Fruit fly (Drosophila melanogaster): Measurements from ENCODE around the gene Lst8.

Gene Lst8

DNA sequence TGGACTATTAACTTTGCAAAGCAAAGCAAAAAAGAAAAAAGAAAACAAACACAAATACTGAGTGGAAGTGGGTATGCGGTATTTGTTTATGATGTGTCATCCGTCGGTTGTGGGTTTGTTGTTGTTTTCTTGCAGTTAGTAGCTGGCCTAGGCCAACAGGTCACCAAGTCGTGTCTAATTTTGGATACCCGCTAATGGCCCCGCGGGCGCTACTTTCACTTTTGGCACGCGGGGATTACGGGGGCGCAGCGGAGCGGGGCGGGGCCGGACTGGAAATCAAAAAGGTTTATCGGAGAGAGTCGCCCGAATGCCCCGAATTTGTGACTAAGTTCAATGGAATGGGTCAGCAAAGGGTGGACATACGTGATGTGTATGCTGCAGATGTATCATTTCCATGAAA, 41.3 kb upstream of the Lst8 start:
- TF ChIP-seq tj (GFP tag; optimal IDR thresholded peaks at IDR 0.05) = no peak
- TF ChIP-seq CG11617 (GFP tag; optimal IDR thresholded peaks at IDR 0.05) = no peak
- TF ChIP-seq CG5204 (GFP tag; optimal IDR thresholded peaks at IDR 0.05) = no peak
- no peak for TF ChIP-seq bab1 (GFP tag; optimal IDR thresholded peaks at IDR 0.05)

DNA sequence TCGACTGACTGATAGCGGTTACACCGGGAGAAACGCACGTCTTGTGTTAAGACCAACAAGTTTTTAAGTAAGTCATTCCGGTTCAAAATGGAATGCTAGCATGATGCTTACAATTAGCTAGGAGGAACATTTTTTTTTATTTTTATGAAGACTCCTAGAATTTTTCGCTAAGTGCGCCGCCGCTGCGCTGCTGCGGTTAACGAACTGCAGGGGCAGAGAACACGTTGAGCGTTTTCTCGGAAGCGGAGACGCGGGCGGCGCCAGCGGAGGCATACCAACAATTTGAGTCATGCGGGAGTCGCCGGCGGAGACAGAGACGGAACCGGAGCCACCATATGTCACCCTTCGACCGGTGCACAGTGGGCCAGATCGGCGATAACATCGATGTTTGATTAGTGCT, 40.3 kb upstream of the Lst8 start:
- TF ChIP-seq pad (GFP tag; optimal IDR thresholded peaks at IDR 0.05) (peak; percentile 94), kay (GFP tag; ENCODE audit: borderline replicate concordance) (peak; percentile 99), CG5204 (GFP tag; optimal IDR thresholded peaks at IDR 0.05) (peak; percentile 95), ovo (GFP tag; optimal IDR thresholded peaks at IDR 0.05) (peak; percentile 88), CG33017 (tag; optimal IDR thresholded peaks at IDR 0.05) (peak; percentile 95), Clk (GFP tag; optimal IDR thresholded peaks at IDR 0.05) (peak; percentile 95), CG7045 (GFP tag; optimal IDR thresholded peaks at IDR 0.05) (peak; percentile 97), CG14711 (tag; optimal IDR thresholded peaks at IDR 0.05) (peak; percentile 94), tj (GFP tag; optimal IDR thresholded peaks at IDR 0.05) (peak; percentile 94), Crg-1 (GFP tag; optimal IDR thresholded peaks at IDR 0.05) (peak; percentile 96), CG1620 (GFP tag; optimal IDR thresholded peaks at IDR 0.05) (peak; percentile 99), CG7101 (tag; optimal IDR thresholded peaks at IDR 0.05) (peak; percentile 99), Hr96 (GFP tag; optimal IDR thresholded peaks at IDR 0.05) (peak; percentile 99), cic (GFP tag; optimal IDR thresholded peaks at IDR 0.05) (peak; percentile 88), bab1 (GFP tag; optimal IDR thresholded peaks at IDR 0.05) (peak; percentile 99), Mnt (GFP tag; optimal IDR thresholded peaks at IDR 0.05) (peak; percentile 96), cnc (optimal IDR thresholded peaks at IDR 0.05) (no peak), CG11617 (GFP tag; optimal IDR thresholded peaks at IDR 0.05) (peak; percentile 98), toe (GFP tag; optimal IDR thresholded peaks at IDR 0.05) (peak; percentile 95), CG12768 (GFP tag; optimal IDR thresholded peaks at IDR 0.05) (peak; percentile 98)

DNA sequence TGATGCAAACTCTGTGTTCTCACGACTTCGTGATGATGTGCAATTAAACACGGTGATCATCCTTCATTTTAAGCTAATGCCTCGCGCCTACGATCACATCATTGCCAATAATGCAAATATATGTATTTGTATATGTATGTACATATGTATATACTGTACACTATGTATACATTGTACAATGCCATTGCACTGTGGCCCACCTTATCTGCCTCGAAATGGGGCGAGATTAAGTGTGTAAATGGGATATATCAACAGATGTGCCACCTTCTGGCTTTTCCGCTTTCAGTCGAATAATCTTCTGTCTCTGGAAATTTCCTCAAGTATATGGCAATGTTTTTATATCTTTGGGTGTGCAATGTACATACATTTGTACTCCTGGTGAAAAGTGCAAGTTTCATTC, 39.1 kb upstream of the Lst8 start:
- TF ChIP-seq kay (GFP tag; ENCODE audit: borderline replicate concordance) (peak; percentile 41), toe (GFP tag; optimal IDR thresholded peaks at IDR 0.05) (no peak), pad (GFP tag; optimal IDR thresholded peaks at IDR 0.05) (peak; percentile 0)

DNA sequence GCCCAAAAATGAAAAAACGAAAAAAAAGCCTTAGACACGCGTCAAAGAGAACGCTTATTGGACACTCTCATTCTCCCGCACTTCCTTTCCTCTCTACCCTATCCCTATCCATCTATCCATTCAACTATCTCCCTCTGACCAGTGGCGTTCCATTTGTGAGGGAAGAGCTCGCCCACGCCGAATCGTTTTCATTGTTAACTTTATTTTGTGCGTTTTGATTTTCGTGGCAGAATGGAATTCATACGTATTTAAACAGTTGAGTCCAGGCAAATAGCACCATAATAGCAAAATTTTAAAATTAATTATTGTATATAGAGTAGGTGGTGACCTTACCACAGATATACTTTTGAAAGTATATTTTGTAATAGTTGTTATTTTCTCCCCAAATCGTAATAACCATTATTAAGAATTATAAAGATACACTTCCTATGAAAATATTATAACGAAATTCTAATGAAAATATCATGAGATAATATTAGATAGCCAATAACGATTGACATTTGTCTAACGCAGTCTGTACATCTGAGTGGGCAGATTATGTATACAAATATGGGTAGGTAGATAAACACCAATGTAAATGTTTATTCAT, 35.5 kb upstream of the Lst8 start:
- TF ChIP-seq Clk (GFP tag; optimal IDR thresholded peaks at IDR 0.05) = no peak
- no peak for TF ChIP-seq bab1 (GFP tag; optimal IDR thresholded peaks at IDR 0.05)
- peak; percentile 27 for TF ChIP-seq CG14711 (tag; optimal IDR thresholded peaks at IDR 0.05)
- TF ChIP-seq CG7101 (tag; optimal IDR thresholded peaks at IDR 0.05) = peak; percentile 64
- no peak for TF ChIP-seq tj (GFP tag; optimal IDR thresholded peaks at IDR 0.05)
- TF ChIP-seq CG33017 (tag; optimal IDR thresholded peaks at IDR 0.05) = no peak

DNA sequence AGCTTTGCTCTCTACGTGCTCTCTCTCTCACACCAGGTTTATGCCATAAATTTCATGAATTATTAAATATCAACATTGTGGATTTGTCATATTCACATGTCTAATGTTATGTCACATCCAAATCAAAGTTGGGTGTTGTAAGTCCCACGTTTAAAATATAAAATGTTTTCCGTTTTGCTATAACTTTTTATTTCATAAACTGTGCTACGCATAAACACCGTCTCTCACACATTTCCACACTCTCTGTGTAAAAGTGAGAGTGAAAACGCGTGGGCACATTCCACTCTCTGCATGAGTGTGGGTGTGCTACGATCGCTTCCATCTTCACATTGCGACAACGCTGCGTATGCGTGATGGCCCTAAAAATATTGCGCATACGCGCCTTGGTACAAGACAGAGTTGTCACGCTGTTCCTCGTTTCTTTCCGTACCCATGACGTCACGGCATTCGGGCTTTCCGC, 35.0 kb upstream of the Lst8 start:
- TF ChIP-seq Mnt (GFP tag; optimal IDR thresholded peaks at IDR 0.05) = peak; percentile 93
- peak; percentile 98 for TF ChIP-seq kay (GFP tag; ENCODE audit: borderline replicate concordance)
- peak; percentile 92 for TF ChIP-seq tj (GFP tag; optimal IDR thresholded peaks at IDR 0.05)
- peak; percentile 99 for TF ChIP-seq CG33017 (tag; optimal IDR thresholded peaks at IDR 0.05)
- TF ChIP-seq CG12768 (GFP tag; optimal IDR thresholded peaks at IDR 0.05) = peak; percentile 97
- peak; percentile 96 for TF ChIP-seq CG5204 (GFP tag; optimal IDR thresholded peaks at IDR 0.05)
- peak; percentile 95 for TF ChIP-seq CG1620 (GFP tag; optimal IDR thresholded peaks at IDR 0.05)
- TF ChIP-seq ovo (GFP tag; optimal IDR thresholded peaks at IDR 0.05) = peak; percentile 88
- peak; percentile 94 for TF ChIP-seq Crg-1 (GFP tag; optimal IDR thresholded peaks at IDR 0.05)
- TF ChIP-seq Clk (GFP tag; optimal IDR thresholded peaks at IDR 0.05) = peak; percentile 86
- TF ChIP-seq CG14711 (tag; optimal IDR thresholded peaks at IDR 0.05) = peak; percentile 97
- TF ChIP-seq toe (GFP tag; optimal IDR thresholded peaks at IDR 0.05) = peak; percentile 92
- TF ChIP-seq CG11617 (GFP tag; optimal IDR thresholded peaks at IDR 0.05) = peak; percentile 99
- TF ChIP-seq Hr96 (GFP tag; optimal IDR thresholded peaks at IDR 0.05) = peak; percentile 98
- TF ChIP-seq cnc (optimal IDR thresholded peaks at IDR 0.05) = no peak
- peak; percentile 85 for TF ChIP-seq cic (GFP tag; optimal IDR thresholded peaks at IDR 0.05)
- peak; percentile 96 for TF ChIP-seq CG7045 (GFP tag; optimal IDR thresholded peaks at IDR 0.05)
- TF ChIP-seq bab1 (GFP tag; optimal IDR thresholded peaks at IDR 0.05) = peak; percentile 99
- TF ChIP-seq CG7101 (tag; optimal IDR thresholded peaks at IDR 0.05) = peak; percentile 99
- TF ChIP-seq pad (GFP tag; optimal IDR thresholded peaks at IDR 0.05) = peak; percentile 89

DNA sequence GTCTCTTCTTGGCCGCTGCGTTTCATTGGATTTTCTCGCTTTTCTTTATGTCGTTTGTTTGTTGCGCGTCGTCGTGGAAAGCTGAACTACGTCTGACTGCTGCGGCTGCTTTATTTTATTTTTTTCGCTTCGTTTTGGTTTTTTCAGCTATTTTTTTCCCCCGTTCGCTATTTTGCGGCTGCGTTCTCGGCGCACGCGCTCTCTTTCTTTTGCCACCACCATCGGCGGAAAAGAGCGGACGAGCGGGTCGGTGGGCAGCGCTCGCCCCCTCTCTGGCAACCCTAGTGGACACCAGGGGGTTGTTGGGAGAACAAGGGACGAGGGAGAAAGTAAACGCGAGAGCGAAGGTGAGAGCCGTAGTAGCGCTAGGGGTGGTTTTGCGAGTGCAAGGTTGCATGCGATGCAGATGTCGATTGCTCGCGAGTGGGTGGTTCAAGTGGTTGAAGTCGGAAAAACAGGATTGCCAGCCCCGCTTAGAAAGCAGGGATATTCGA, 33.2 kb upstream of the Lst8 start:
- TF ChIP-seq CG33017 (tag; optimal IDR thresholded peaks at IDR 0.05) (no peak), Mnt (GFP tag; optimal IDR thresholded peaks at IDR 0.05) (peak; percentile 13), toe (GFP tag; optimal IDR thresholded peaks at IDR 0.05) (no peak), tj (GFP tag; optimal IDR thresholded peaks at IDR 0.05) (peak; percentile 57), Clk (GFP tag; optimal IDR thresholded peaks at IDR 0.05) (peak; percentile 1), CG1620 (GFP tag; optimal IDR thresholded peaks at IDR 0.05) (no peak), Hr96 (GFP tag; optimal IDR thresholded peaks at IDR 0.05) (no peak), Crg-1 (GFP tag; optimal IDR thresholded peaks at IDR 0.05) (no peak), ovo (GFP tag; optimal IDR thresholded peaks at IDR 0.05) (no peak), bab1 (GFP tag; optimal IDR thresholded peaks at IDR 0.05) (no peak), cnc (optimal IDR thresholded peaks at IDR 0.05) (no peak), cic (GFP tag; optimal IDR thresholded peaks at IDR 0.05) (no peak), CG7045 (GFP tag; optimal IDR thresholded peaks at IDR 0.05) (no peak), CG11617 (GFP tag; optimal IDR thresholded peaks at IDR 0.05) (no peak), CG14711 (tag; optimal IDR thresholded peaks at IDR 0.05) (peak; percentile 68), CG7101 (tag; optimal IDR thresholded peaks at IDR 0.05) (no peak), kay (GFP tag; ENCODE audit: borderline replicate concordance) (no peak)

All from whole organism, adult.